Worm (Caenorhabditis elegans): Measurements from ENCODE around the gene ins-31.

Gene ins-31

ce11 chrII:3151615-3152014, 24.8 kb downstream of the ins-31 start, which contains the start of the genes T10D4.14 and T10D4.19:
TSS of gene T10D4.14 (minus strand) at chrII:3151715.
TSS of gene T10D4.19 (plus strand) at chrII:3151918.
- no peak for TF ChIP-seq W03F9.2 (tag; optimal IDR thresholded peaks at IDR 0.05)
- no peak for TF ChIP-seq dao-5 (tag; optimal IDR thresholded peaks at IDR 0.05)
- TF ChIP-seq him-1 (tag; optimal IDR thresholded peaks at IDR 0.05) = no peak

- TF ChIP-seq dao-5 (tag; optimal IDR thresholded peaks at IDR 0.05) (no peak), W03F9.2 (tag; optimal IDR thresholded peaks at IDR 0.05) (no peak), him-1 (tag; optimal IDR thresholded peaks at IDR 0.05) (no peak)
Observed at ce11 chrII:3154383-3154782, 27.5 kb downstream of the ins-31 start, which contains the start of gene sri-32. TSS of gene sri-32 (minus strand) at chrII:3154483.

ce11 chrII:3156749-3157148, 29.9 kb downstream of the ins-31 start, which contains the start of gene sri-33:
TSS of gene sri-33 (minus strand) at chrII:3156849.
- TF ChIP-seq dao-5 (tag; optimal IDR thresholded peaks at IDR 0.05) (no peak), W03F9.2 (tag; optimal IDR thresholded peaks at IDR 0.05) (no peak), him-1 (tag; optimal IDR thresholded peaks at IDR 0.05) (no peak)

ce11 chrII:3158985-3159384, 32.1 kb downstream of the ins-31 start, which contains the start of gene sri-34:
TSS of gene sri-34 (minus strand) at chrII:3159085.
- TF ChIP-seq dao-5 (tag; optimal IDR thresholded peaks at IDR 0.05) = no peak
- no peak for TF ChIP-seq W03F9.2 (tag; optimal IDR thresholded peaks at IDR 0.05)
- TF ChIP-seq him-1 (tag; optimal IDR thresholded peaks at IDR 0.05) = no peak

ce11 chrII:3170089-3170488, 43.2 kb downstream of the ins-31 start, which contains the start of gene fbxc-55:
TSS of gene fbxc-55 (minus strand) at chrII:3170189.
- TF ChIP-seq W03F9.2 (tag; optimal IDR thresholded peaks at IDR 0.05) (no peak), him-1 (tag; optimal IDR thresholded peaks at IDR 0.05) (no peak), dao-5 (tag; optimal IDR thresholded peaks at IDR 0.05) (no peak)

- no peak for TF ChIP-seq W03F9.2 (tag; optimal IDR thresholded peaks at IDR 0.05)
- TF ChIP-seq dao-5 (tag; optimal IDR thresholded peaks at IDR 0.05) = no peak
- no peak for TF ChIP-seq him-1 (tag; optimal IDR thresholded peaks at IDR 0.05)
Observed at ce11 chrII:3172176-3172575, 45.3 kb downstream of the ins-31 start, which contains the start of gene Y27F2A.10. TSS of gene Y27F2A.10 (minus strand) at chrII:3172276.
